Fruit fly (Drosophila melanogaster) whole organism, embryonic: ENCODE measurements around the gene Or92a.

ENCODE experiments used
- ATbp ChIP-seq: fragments of 200-800 bp; sonication (Bioruptor generic); optimal IDR thresholded peaks from 2 replicates; lab custom pipeline; 2017; ENCODE audit warnings: missing biosample characterization, mild to moderate bottlenecking, missing genetic modification characterization, missing genetic modification reagents
- Blimp-1 ChIP-seq: fragments of 200-800 bp; sonication (Bioruptor generic); optimal IDR thresholded peaks from 3 replicates; lab custom pipeline; 2018; ENCODE audit warnings: missing biosample characterization, missing genetic modification characterization, mild to moderate bottlenecking, moderate library complexity, missing genetic modification reagents
- CG10267 ChIP-seq: fragments of 200-800 bp; sonication (Bioruptor generic); optimal IDR thresholded peaks from 2 replicates; lab custom pipeline; 2018; ENCODE audit warnings: missing biosample characterization, mild to moderate bottlenecking, missing genetic modification characterization, moderate library complexity
- CG10366 ChIP-seq: fragments of 200-800 bp; sonication (Bioruptor generic); IDR thresholded peaks from 2 replicates; pipeline ENCODE4 v1.3.6; 2022; ENCODE audit warnings: missing biosample characterization, missing genetic modification characterization
- CG11247 ChIP-seq: fragments of 200-800 bp; sonication (Bioruptor generic); IDR thresholded peaks from 2 replicates; pipeline ENCODE4 v1.3.6; 2022; ENCODE audit warnings: missing biosample characterization, missing genetic modification characterization
- CG11398 ChIP-seq: fragments of 200-800 bp; sonication (Bioruptor generic); optimal IDR thresholded peaks from 2 replicates; lab custom pipeline; 2016; ENCODE audit warnings: missing biosample characterization, missing genetic modification characterization
- CG12769 ChIP-seq: fragments of 200-800 bp; sonication (Bioruptor generic); optimal IDR thresholded peaks from 2 replicates; lab custom pipeline; 2019; ENCODE audit warnings: missing biosample characterization, mild to moderate bottlenecking, missing genetic modification characterization, moderate library complexity
- CG15479 ChIP-seq: fragments of 200-800 bp; sonication (Bioruptor generic); optimal IDR thresholded peaks from 3 replicates; lab custom pipeline; 2019; ENCODE audit warnings: missing biosample characterization, mild to moderate bottlenecking, missing genetic modification characterization, moderate library complexity
- CG15696 ChIP-seq: fragments of 200-800 bp; sonication (Bioruptor generic); optimal IDR thresholded peaks from 2 replicates; lab custom pipeline; 2019; ENCODE audit warnings: missing biosample characterization, mild to moderate bottlenecking, missing genetic modification characterization, moderate library complexity
- CG1603 ChIP-seq: fragments of 200-800 bp; sonication (Bioruptor generic); optimal IDR thresholded peaks from 2 replicates; lab custom pipeline; 2019; ENCODE audit warnings: missing biosample characterization, mild to moderate bottlenecking, missing genetic modification characterization, moderate library complexity
- CG18619 ChIP-seq: fragments of 200-800 bp; sonication (Bioruptor generic); optimal IDR thresholded peaks from 3 replicates; lab custom pipeline; 2017; ENCODE audit warnings: missing biosample characterization, mild to moderate bottlenecking, missing genetic modification characterization
- CG18764 ChIP-seq: fragments of 200-800 bp; sonication (Bioruptor generic); optimal IDR thresholded peaks from 3 replicates; lab custom pipeline; 2016; ENCODE audit warnings: missing biosample characterization, missing genetic modification characterization
- CG2116 ChIP-seq: fragments of 200-800 bp; sonication (Bioruptor generic); optimal IDR thresholded peaks from 3 replicates; lab custom pipeline; 2018; ENCODE audit warnings: missing biosample characterization, mild to moderate bottlenecking, missing genetic modification characterization
- CG2199 ChIP-seq: fragments of 200-800 bp; sonication (Bioruptor generic); IDR thresholded peaks from 3 replicates; pipeline ENCODE4 v1.3.6; 2022; ENCODE audit warnings: missing biosample characterization, missing genetic modification characterization
- CG33213 ChIP-seq: fragments of 200-800 bp; sonication (Bioruptor generic); optimal IDR thresholded peaks from 3 replicates; lab custom pipeline; 2016; ENCODE audit warnings: missing biosample characterization, missing genetic modification characterization
- CG3726 ChIP-seq: fragments of 200-800 bp; sonication (Bioruptor generic); IDR thresholded peaks from 3 replicates; pipeline ENCODE4, ENCODE4 v1.3.6; 2022; ENCODE audit warnings: missing biosample characterization, missing genetic modification characterization
- CG8281 ChIP-seq: fragments of 200-800 bp; sonication (Bioruptor generic); optimal IDR thresholded peaks from 2 replicates; lab custom pipeline; 2018; ENCODE audit warnings: missing biosample characterization, mild to moderate bottlenecking, missing genetic modification characterization, moderate library complexity
- D ChIP-seq, 2 experiments: fragments of 200-800 bp in 1 of 2; fragments of >200 bp in 1 of 2; sonication (Bioruptor generic) in 1 of 2; optimal IDR thresholded peaks; 2 replicates in 1 of 2; 3 replicates in 1 of 2; lab custom pipeline; 2017; ENCODE audit warnings: mild to moderate bottlenecking in 1 of 2, missing biosample characterization in 1 of 2, missing genetic modification characterization in 1 of 2, missing genetic modification reagents in 1 of 2
- Ets65A ChIP-seq: fragments of 200-800 bp; sonication (Bioruptor generic); peaks from one replicate; lab custom pipeline; 2016; ENCODE audit warnings: missing biosample characterization, missing genetic modification characterization
- Gug ChIP-seq: fragments of 200-800 bp; sonication (Bioruptor generic); IDR thresholded peaks from 4 replicates; pipeline ENCODE4 v1.3.6; 2022; ENCODE audit warnings: missing biosample characterization, missing genetic modification characterization
- Hr78 ChIP-seq, 2 experiments: fragments of 200-800 bp in 1 of 2; fragments of >200 bp in 1 of 2; sonication (Bioruptor generic) in 1 of 2; optimal IDR thresholded peaks; 2 replicates each; lab custom pipeline; 2017 to 2019; ENCODE audit warnings: missing biosample characterization in 2 of 2, missing genetic modification characterization in 2 of 2, mild to moderate bottlenecking in 1 of 2, moderate library complexity in 1 of 2
- Lim3 ChIP-seq: fragments of 200-800 bp; sonication (Bioruptor generic); IDR thresholded peaks from 2 replicates; pipeline ENCODE4 v1.3.6; 2022; ENCODE audit warnings: missing biosample characterization, missing genetic modification characterization
- Lpt ChIP-seq: fragments of >200 bp; optimal IDR thresholded peaks from 2 replicates; lab custom pipeline; 2018; ENCODE audit warnings: missing biosample characterization, missing genetic modification characterization
- Med ChIP-seq: fragments of 200-800 bp; sonication (Bioruptor generic); peaks from one replicate; lab custom pipeline; 2016; ENCODE audit warnings: missing biosample characterization, missing genetic modification characterization, mild to moderate bottlenecking, inconsistent platforms, moderate library complexity
- Stat92E ChIP-seq, 3 experiments: fragments of >200 bp in 2 of 3; fragments of 200-800 bp in 1 of 3; sonication (Bioruptor generic) in 1 of 3; optimal IDR thresholded peaks; 2 replicates each; lab custom pipeline; 2017 to 2019; ENCODE audit warnings: missing biosample characterization in 3 of 3, missing genetic modification characterization in 3 of 3, mild to moderate bottlenecking in 1 of 3, moderate library complexity in 1 of 3
- bab2 ChIP-seq: fragments of 200-800 bp; sonication (Bioruptor generic); optimal IDR thresholded peaks from 2 replicates; lab custom pipeline; 2016; ENCODE audit warnings: missing biosample characterization, missing genetic modification characterization
- cad ChIP-seq: fragments of >200 bp; optimal IDR thresholded peaks from 2 replicates; lab custom pipeline; 2017; ENCODE audit warnings: missing biosample characterization, missing genetic modification characterization
- chm ChIP-seq: fragments of 200-800 bp; sonication (Bioruptor generic); IDR thresholded peaks from 2 replicates; pipeline ENCODE4 v1.3.6; 2022; ENCODE audit warnings: missing biosample characterization, missing genetic modification characterization
- crol ChIP-seq: fragments of 200-800 bp; sonication (Bioruptor generic); IDR thresholded peaks from 2 replicates; pipeline ENCODE4 v1.3.6; 2022; ENCODE audit warnings: missing biosample characterization, missing genetic modification characterization
- crp ChIP-seq, 2 experiments: fragments of 200-800 bp; sonication (Bioruptor generic); optimal IDR thresholded peaks; 2 replicates in 1 of 2; 3 replicates in 1 of 2; lab custom pipeline; 2017; ENCODE audit warnings: missing biosample characterization in 2 of 2, missing genetic modification characterization in 2 of 2, mild to moderate bottlenecking in 1 of 2, moderate library complexity in 1 of 2
- cwo ChIP-seq: fragments of 200-800 bp; sonication (Bioruptor generic); optimal IDR thresholded peaks from 3 replicates; lab custom pipeline; 2017; ENCODE audit warnings: missing biosample characterization, missing genetic modification characterization, mild to moderate bottlenecking, moderate library complexity, missing genetic modification reagents
- grau ChIP-seq: fragments of 200-800 bp; optimal IDR thresholded peaks from 3 replicates; lab custom pipeline; 2019; ENCODE audit warnings: missing biosample characterization, mild to moderate bottlenecking, missing genetic modification characterization, moderate library complexity
- grn ChIP-seq: fragments of 200-800 bp; sonication (Bioruptor generic); optimal IDR thresholded peaks from 3 replicates; lab custom pipeline; 2017; ENCODE audit warnings: missing biosample characterization, missing genetic modification characterization
- hb ChIP-seq: fragments of 200-800 bp; sonication (Bioruptor generic); IDR thresholded peaks from 3 replicates; pipeline ENCODE4 v1.3.6; 2022; ENCODE audit warnings: missing biosample characterization, missing genetic modification characterization; ENCODE audit not compliant: partially characterized antibody
- insv ChIP-seq, 2 experiments: fragments of 200-800 bp; sonication (Bioruptor generic); optimal IDR thresholded peaks; 3 replicates each; lab custom pipeline; 2016 to 2018; ENCODE audit warnings: missing biosample characterization in 2 of 2, missing genetic modification characterization in 2 of 2
- kah ChIP-seq: fragments of 200-800 bp; sonication (Bioruptor generic); optimal IDR thresholded peaks from 2 replicates; lab custom pipeline; 2018; ENCODE audit warnings: missing biosample characterization, mild to moderate bottlenecking, missing genetic modification characterization
- kay ChIP-seq: fragments of 200-800 bp; sonication (Bioruptor generic); optimal IDR thresholded peaks from 2 replicates; lab custom pipeline; 2016; ENCODE audit warnings: missing biosample characterization, missing genetic modification characterization
- kni ChIP-seq: fragments of 200-800 bp; sonication (Bioruptor generic); optimal IDR thresholded peaks from 3 replicates; lab custom pipeline; 2017; ENCODE audit warnings: mild to moderate bottlenecking, missing biosample characterization, missing genetic modification reagents, missing genetic modification characterization
- pros ChIP-seq: fragments of 200-800 bp; sonication (Bioruptor generic); optimal IDR thresholded peaks from 3 replicates; lab custom pipeline; 2019; ENCODE audit warnings: missing biosample characterization, mild to moderate bottlenecking, missing genetic modification characterization, moderate library complexity
- row ChIP-seq: fragments of 200-800 bp; sonication (Bioruptor generic); IDR thresholded peaks from 3 replicates; pipeline ENCODE4 v1.3.6; 2022; ENCODE audit warnings: missing biosample characterization, missing genetic modification characterization
- scrt ChIP-seq: fragments of 200-800 bp; sonication (Bioruptor generic); optimal IDR thresholded peaks from 2 replicates; lab custom pipeline; 2018; ENCODE audit warnings: missing biosample characterization, mild to moderate bottlenecking, missing genetic modification characterization, moderate library complexity
- slbo ChIP-seq: fragments of 200-800 bp; sonication (Bioruptor generic); IDR thresholded peaks from 2 replicates; pipeline ENCODE4 v1.3.6; 2022; ENCODE audit warnings: missing biosample characterization, missing genetic modification characterization
- slou ChIP-seq: fragments of 200-800 bp; sonication (Bioruptor generic); optimal IDR thresholded peaks from 3 replicates; lab custom pipeline; 2016; ENCODE audit warnings: missing biosample characterization, missing genetic modification characterization
- sug ChIP-seq: fragments of 200-800 bp; optimal IDR thresholded peaks from 2 replicates; lab custom pipeline; 2019; ENCODE audit warnings: missing biosample characterization, mild to moderate bottlenecking, missing genetic modification characterization, moderate library complexity
- tll ChIP-seq, 2 experiments: fragments of 200-800 bp in 1 of 2; fragments of >200 bp in 1 of 2; sonication (Bioruptor generic) in 1 of 2; optimal IDR thresholded peaks; 2 replicates each; lab custom pipeline; 2017 to 2019; ENCODE audit warnings: missing biosample characterization in 2 of 2, missing genetic modification characterization in 2 of 2, mild to moderate bottlenecking in 1 of 2, moderate library complexity in 1 of 2
- vfl ChIP-seq: fragments of 200-800 bp; sonication (Bioruptor generic); optimal IDR thresholded peaks from 2 replicates; lab custom pipeline; 2016; ENCODE audit warnings: missing biosample characterization, missing genetic modification characterization
- zfh1 ChIP-seq: fragments of 200-800 bp; sonication (Bioruptor generic); IDR thresholded peaks from 3 replicates; pipeline ENCODE4 v1.3.6; 2022; ENCODE audit warnings: missing biosample characterization, missing genetic modification characterization

Gene Or92a

DNA sequence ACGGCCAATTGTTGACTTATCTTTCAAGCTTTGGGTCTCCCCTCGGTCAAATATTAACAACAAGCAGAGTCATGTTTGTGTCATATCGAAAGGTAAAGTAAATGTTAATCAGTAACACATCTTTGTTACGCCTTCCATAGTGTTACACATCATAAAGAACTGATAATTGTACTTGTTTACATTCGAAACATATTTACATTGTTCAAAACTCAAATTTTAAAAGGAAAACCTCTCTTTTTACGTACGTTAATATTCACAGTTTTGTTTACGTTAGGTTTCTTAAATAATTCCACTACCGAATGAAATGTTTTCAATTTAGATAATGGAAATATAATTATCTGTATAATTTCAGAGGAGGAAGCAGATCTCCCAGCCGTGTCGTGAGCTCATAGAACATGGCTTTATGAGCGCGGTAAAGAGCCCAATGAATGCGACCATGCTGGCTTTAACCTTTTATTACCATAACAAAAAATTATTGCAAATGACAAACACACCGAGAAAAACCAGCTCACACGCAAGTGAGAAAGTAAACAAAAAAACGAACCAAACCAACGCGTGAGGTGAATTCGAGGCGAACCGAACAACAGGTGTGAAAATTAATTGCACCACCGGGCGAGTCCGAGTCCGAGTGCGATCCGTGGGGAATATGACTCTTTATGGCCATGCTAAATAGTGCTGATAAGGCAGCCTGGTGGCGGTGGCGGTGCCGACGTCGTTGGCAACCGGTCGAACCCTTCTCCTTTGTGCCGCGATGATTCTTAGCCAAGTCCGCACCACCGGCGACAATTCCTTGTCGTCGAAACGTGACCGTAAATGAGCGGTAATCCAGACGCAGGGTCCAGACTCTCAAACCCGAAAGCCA is 37.9 kb downstream of the Or92a start (continued):
- TF ChIP-seq Gug (no peak), CG8281 (peak; percentile 16), CG12769 (tag; lab: Kevin White, UChicago) (peak; percentile 9), CG10267 (tag; lab: Kevin White, UChicago) (peak; percentile 20), Blimp-1 (peak; percentile 52), CG10366 (GFP tag; lab: Robert Waterston, UW) (no peak), cwo (GFP tag; lab: Kevin White, UChicago) (peak; percentile 11), CG15696 (tag; lab: Kevin White, UChicago) (peak; percentile 90), Hr78 (GFP tag; optimal IDR thresholded peaks at IDR 0.05; lab: Kevin White, UChicago) (peak in 1 of 2 experiments; percentile 31), bab2 (GFP tag; lab: Kevin White, UChicago) (peak; percentile 51), CG1603 (tag; lab: Kevin White, UChicago) (peak; percentile 48), kay (peak; percentile 20), sug (tag; lab: Kevin White, UChicago) (peak; percentile 42), row (0 out of 3 replicates have a peak, but pooled peaks have one; percentile 24), chm (GFP tag; lab: Robert Waterston, UW) (peak; percentile 67; the same call in 1 of the 2 replicates), insv (GFP tag; optimal IDR thresholded peaks at IDR 0.05; lab: Kevin White, UChicago) (peak in 1 of 2 experiments; percentile 32), CG11398 (peak; percentile 48), slou (GFP tag; lab: Kevin White, UChicago) (peak; percentile 30), Lim3 (GFP tag; lab: Robert Waterston, UW) (no peak), CG11247 (GFP tag; lab: Robert Waterston, UW) (no peak), CG2116 (GFP tag; lab: Kevin White, UChicago) (peak; percentile 21), hb (GFP tag; lab: Robert Waterston, UW) (no peak), CG18619 (peak; percentile 33), ATbp (GFP tag; lab: Kevin White, UChicago) (peak; percentile 79), scrt (GFP tag; lab: Kevin White, UChicago) (peak; percentile 47), zfh1 (GFP tag; lab: Robert Waterston, UW) (peak; percentile 60; the same call in 2 of the 3 replicates), CG3726 (GFP tag; lab: Robert Waterston, UW) (no peak), CG18764 (GFP tag; lab: Kevin White, UChicago) (no peak)

DNA sequence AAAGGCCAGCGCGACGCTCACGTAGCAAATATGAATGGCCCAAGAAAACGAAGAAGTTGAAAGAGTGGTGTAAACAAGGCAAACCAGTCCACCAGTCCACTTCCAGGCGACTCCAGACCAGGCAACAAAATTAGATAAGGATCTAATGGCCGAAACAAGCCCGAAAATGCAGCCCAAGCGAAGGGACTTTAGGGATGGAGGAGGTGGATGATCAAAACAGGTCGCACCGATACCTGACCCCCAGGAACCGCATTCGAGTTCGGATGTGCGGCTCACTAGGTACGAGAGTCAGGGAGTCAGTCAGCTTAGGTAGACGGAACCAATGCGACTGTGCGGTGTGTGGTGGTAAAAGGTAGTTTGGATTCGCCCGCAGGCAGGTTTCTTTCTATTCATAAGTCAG is 38.6 kb downstream of the Or92a start:
- no peak for TF ChIP-seq CG33213
- TF ChIP-seq vfl (GFP tag; lab: Kevin White, UChicago), result peak; percentile 26
- no peak for TF ChIP-seq crp (GFP tag; optimal IDR thresholded peaks at IDR 0.05; lab: Kevin White, UChicago)
- peak; percentile 61 for TF ChIP-seq pros
- TF ChIP-seq CG2199 (GFP tag; lab: Robert Waterston, UW), result peak; percentile 54; the same call in 1 of the 3 replicates
- TF ChIP-seq Med (GFP tag; lab: Kevin White, UChicago), result peak; percentile 61
- TF ChIP-seq grau, result no peak
- peak; percentile 25 for TF ChIP-seq D (optimal IDR thresholded peaks at IDR 0.05; lab: Kevin White, UChicago)
- no peak for TF ChIP-seq D (GFP tag; optimal IDR thresholded peaks at IDR 0.05; lab: Kevin White, UChicago)
- TF ChIP-seq kah (GFP tag; lab: Kevin White, UChicago), result no peak
- peak; percentile 23 for TF ChIP-seq Lpt (GFP tag; lab: Kevin White, UChicago)
- no peak for TF ChIP-seq slbo (GFP tag; lab: Robert Waterston, UW)
- peak; percentile 90 for TF ChIP-seq grn
- 0 out of 3 replicates have a peak, but pooled peaks have one; percentile 6 for TF ChIP-seq zfh1 (GFP tag; lab: Robert Waterston, UW)
- peak; percentile 3 for TF ChIP-seq CG15479 (GFP tag; lab: Kevin White, UChicago)
- TF ChIP-seq Stat92E (GFP tag; optimal IDR thresholded peaks at IDR 0.05; lab: Kevin White, UChicago), result peak in 1 of 3 experiments; percentile 89
- peak; percentile 27 for TF ChIP-seq cad (GFP tag; lab: Kevin White, UChicago)
- peak; percentile 28 for TF ChIP-seq Ets65A
- peak; percentile 94 for TF ChIP-seq kni (GFP tag; lab: Kevin White, UChicago)
- TF ChIP-seq crol (GFP tag; lab: Robert Waterston, UW), result 0 out of 2 replicates have a peak, but pooled peaks have one; percentile 29
- peak in 1 of 2 experiments; percentile 99 for TF ChIP-seq tll (GFP tag; optimal IDR thresholded peaks at IDR 0.05; lab: Kevin White, UChicago)
- TF ChIP-seq, all 482 proteins: peak for 15
